Fruit fly (Drosophila melanogaster): ENCODE results near the gene TfIIB.

TfIIB gene

DNA sequence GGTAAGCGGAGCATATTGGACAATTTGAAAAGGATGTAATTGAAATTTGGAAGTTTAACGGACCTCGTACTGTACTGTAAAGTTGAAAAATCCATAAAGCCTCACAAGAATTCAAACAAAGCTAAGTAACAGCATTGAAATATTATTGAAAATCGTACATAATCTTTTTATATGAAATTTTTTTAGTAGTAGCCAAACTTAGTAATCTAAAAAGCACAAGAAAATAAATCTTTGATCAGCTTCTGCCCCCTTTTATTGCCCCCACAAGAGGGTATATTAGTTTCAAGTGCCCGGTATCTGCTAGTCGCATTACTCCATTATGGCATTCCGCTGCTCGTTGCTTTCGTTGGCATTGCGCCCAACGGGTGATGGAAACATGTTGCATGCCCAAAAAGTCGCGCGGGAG is 35.7 kb downstream of the TfIIB start (continued):
- TF ChIP-seq CG8089 (GFP tag; optimal IDR thresholded peaks at IDR 0.05) (peak; percentile 22), nom (GFP tag; optimal IDR thresholded peaks at IDR 0.05) (no peak), CG13287 (GFP tag; IDR thresholded peaks at IDR 0.05; ENCODE audit: partially characterized antibody) (no peak), btn (GFP tag; optimal IDR thresholded peaks at IDR 0.05) (peak; percentile 44), CG9609 (GFP tag; optimal IDR thresholded peaks at IDR 0.05) (peak; percentile 39), CG9437 (GFP tag; optimal IDR thresholded peaks at IDR 0.05) (peak; percentile 72), Dp (GFP tag; optimal IDR thresholded peaks at IDR 0.05) (no peak), CG10959 (GFP tag; IDR thresholded peaks at IDR 0.05) (no peak; the same call in 1 of the 2 replicates), CG9797 (GFP tag; optimal IDR thresholded peaks at IDR 0.05) (no peak), CG9932 (GFP tag; IDR thresholded peaks at IDR 0.05) (no peak), CG16815 (GFP tag; optimal IDR thresholded peaks at IDR 0.05) (peak; percentile 57), Oli (tag; optimal IDR thresholded peaks at IDR 0.05) (peak; percentile 76), schlank (tag; optimal IDR thresholded peaks at IDR 0.05) (no peak), CG9727 (GFP tag; optimal IDR thresholded peaks at IDR 0.05) (peak; percentile 72), CG3407 (GFP tag; optimal IDR thresholded peaks at IDR 0.05) (peak; percentile 33), Rfx (GFP tag; IDR thresholded peaks at IDR 0.05) (no peak), CG12236 (GFP tag; optimal IDR thresholded peaks at IDR 0.05) (no peak), CG9215 (GFP tag; IDR thresholded peaks at IDR 0.05) (no peak), usp (GFP tag; optimal IDR thresholded peaks at IDR 0.05) (no peak), CG17912 (GFP tag; optimal IDR thresholded peaks at IDR 0.05) (no peak), CG3065 (GFP tag; optimal IDR thresholded peaks at IDR 0.05) (no peak), pum (GFP tag; optimal IDR thresholded peaks at IDR 0.05) (peak; percentile 53), Doc2 (GFP tag; IDR thresholded peaks at IDR 0.05) (no peak), CG4707 (GFP tag; optimal IDR thresholded peaks at IDR 0.05) (no peak), cwo (GFP tag; optimal IDR thresholded peaks at IDR 0.05) (peak; percentile 48), CG4854 (GFP tag; optimal IDR thresholded peaks at IDR 0.05) (peak; percentile 14), CG8944 (GFP tag; optimal IDR thresholded peaks at IDR 0.05) (peak; percentile 51), tin (GFP tag; optimal IDR thresholded peaks at IDR 0.05) (peak; percentile 63), trh (GFP tag; optimal IDR thresholded peaks at IDR 0.05) (peak; percentile 8), CG43689 (GFP tag; IDR thresholded peaks at IDR 0.05) (no peak), knrl (GFP tag; IDR thresholded peaks at IDR 0.05; ENCODE audit: partially characterized antibody) (no peak), Ptx1 (GFP tag; IDR thresholded peaks at IDR 0.05) (peak; percentile 76), CG8359 (GFP tag; optimal IDR thresholded peaks at IDR 0.05; ENCODE audit: borderline replicate concordance) (peak; percentile 27), CG13624 (GFP tag; optimal IDR thresholded peaks at IDR 0.05) (peak; percentile 52), CG10654 (GFP tag; optimal IDR thresholded peaks at IDR 0.05) (peak; percentile 49), CG1647 (GFP tag; optimal IDR thresholded peaks at IDR 0.05) (peak; percentile 14), H2.0 (GFP tag; IDR thresholded peaks at IDR 0.05) (peak; percentile 23; the same call in 1 of the 2 replicates), CG11696 (GFP tag; IDR thresholded peaks at IDR 0.05) (no peak), Eip74EF (GFP tag; optimal IDR thresholded peaks at IDR 0.05) (peak in 1 of 2 experiments; percentile 65), Aef1 (GFP tag; IDR thresholded peaks at IDR 0.05) (no peak), da (GFP tag; optimal IDR thresholded peaks at IDR 0.05) (no peak), CG33213 (GFP tag; optimal IDR thresholded peaks at IDR 0.05) (peak; percentile 36), CG3838 (GFP tag; optimal IDR thresholded peaks at IDR 0.05) (no peak), CG4282 (GFP tag; optimal IDR thresholded peaks at IDR 0.05) (no peak), CG10321 (GFP tag; IDR thresholded peaks at IDR 0.05) (no peak), Dad (GFP tag; optimal IDR thresholded peaks at IDR 0.05) (peak; percentile 42), psq (GFP tag; optimal IDR thresholded peaks at IDR 0.05) (peak; percentile 10), repo (GFP tag; optimal IDR thresholded peaks at IDR 0.05) (no peak), scrt (GFP tag; optimal IDR thresholded peaks at IDR 0.05) (no peak), hkb (optimal IDR thresholded peaks at IDR 0.05) (no peak), hkb (GFP tag; IDR thresholded peaks at IDR 0.05) (peak; percentile 28; the same call in 1 of the 2 replicates), kah (GFP tag; optimal IDR thresholded peaks at IDR 0.05) (peak; percentile 16)
